Worm (Caenorhabditis elegans) whole organism, L1 larva: ENCODE results near the gene Y47D7A.17.

Experiments
- elt-3 ChIP-seq, 6 experiments: fragments of 150-350 bp in 1 of 6; sonication (generic microtip); optimal IDR thresholded peaks; 2 replicates each; lab custom pipeline; 2017 to 2018; ENCODE audit warnings: missing biosample characterization in 6 of 6, missing genetic modification characterization in 6 of 6, inconsistent platforms in 1 of 6
- fkh-4 ChIP-seq: sonication (generic microtip); optimal IDR thresholded peaks from 2 replicates; lab custom pipeline; 2016; ENCODE audit warnings: missing compliant biosample characterization, missing genetic modification characterization, borderline replicate concordance
- fos-1 ChIP-seq: fragments of 150-350 bp; optimal IDR thresholded peaks from 2 replicates; lab custom pipeline; 2014; ENCODE audit warnings: missing biosample characterization, missing genetic modification characterization
- lin-15B ChIP-seq: fragments of 150-350 bp; sonication (generic microtip); optimal IDR thresholded peaks from 3 replicates; lab custom pipeline; 2014; ENCODE audit warnings: missing biosample characterization, missing genetic modification characterization
- lir-3 ChIP-seq: sonication (generic microtip); optimal IDR thresholded peaks from 2 replicates; lab custom pipeline; 2016; ENCODE audit warnings: mild to moderate bottlenecking, missing genetic modification characterization, moderate library complexity, missing compliant biosample characterization; ENCODE audit not compliant: poor library complexity
- skn-1 ChIP-seq: fragments of 150-350 bp; optimal IDR thresholded peaks from 2 replicates; lab custom pipeline; 2014; ENCODE audit warnings: missing biosample characterization, missing genetic modification characterization

ce11 chrV:4416710-4417109, 5.1 kb upstream of the Y47D7A.17 start, which contains the start of gene Y47D7A.18:
- no peak for TF ChIP-seq skn-1 (tag; lab: Kevin White, UChicago)
- no peak for TF ChIP-seq elt-3 (tag; optimal IDR thresholded peaks at IDR 0.05; lab: Kevin White, UChicago)
- no peak for TF ChIP-seq lin-15B (tag; lab: Kevin White, UChicago)
- no peak for TF ChIP-seq fkh-4
- no peak for TF ChIP-seq fos-1 (tag; lab: Kevin White, UChicago)
- TF ChIP-seq lir-3 = no peak
